Fruit fly (Drosophila melanogaster) whole organism, embryonic: ENCODE measurements around the gene CG32985.

ENCODE experiments used
- Bgb ChIP-seq: fragments of 200-800 bp; sonication (Bioruptor generic); IDR thresholded peaks from 2 replicates; pipeline ENCODE4 v1.3.6; 2022; ENCODE audit warnings: missing biosample characterization, missing genetic modification characterization; ENCODE audit not compliant: partially characterized antibody
- CG10274 ChIP-seq: fragments of 200-800 bp; sonication (Bioruptor generic); optimal IDR thresholded peaks from 3 replicates; lab custom pipeline; 2017; ENCODE audit warnings: missing biosample characterization, mild to moderate bottlenecking, missing genetic modification characterization
- CG10959 ChIP-seq: fragments of 200-800 bp; sonication (Bioruptor generic); IDR thresholded peaks from 2 replicates; pipeline ENCODE4 v1.3.6; 2022; ENCODE audit warnings: missing biosample characterization, missing genetic modification characterization
- CG11560 ChIP-seq: fragments of 200-800 bp; sonication (Bioruptor generic); IDR thresholded peaks from 3 replicates; pipeline ENCODE4 v1.3.6; 2022; ENCODE audit warnings: missing biosample characterization, missing genetic modification characterization
- CG11695 ChIP-seq: fragments of 200-800 bp; sonication (Bioruptor generic); IDR thresholded peaks from 3 replicates; pipeline ENCODE4 v1.3.6; 2022; ENCODE audit warnings: missing biosample characterization, missing genetic modification characterization
- CG12236 ChIP-seq: fragments of 200-800 bp; sonication (Bioruptor generic); optimal IDR thresholded peaks from 2 replicates; lab custom pipeline; 2016; ENCODE audit warnings: missing biosample characterization, missing genetic modification characterization
- CG12744 ChIP-seq: fragments of 200-800 bp; sonication (Bioruptor generic); optimal IDR thresholded peaks from 2 replicates; lab custom pipeline; 2016; ENCODE audit warnings: missing biosample characterization, missing genetic modification characterization
- CG12942 ChIP-seq: fragments of 200-800 bp; sonication (Bioruptor generic); optimal IDR thresholded peaks from 3 replicates; lab custom pipeline; 2016; ENCODE audit warnings: missing biosample characterization, missing genetic modification characterization
- CG14710 ChIP-seq: fragments of 200-800 bp; sonication (Bioruptor generic); optimal IDR thresholded peaks from 3 replicates; lab custom pipeline; 2019; ENCODE audit warnings: missing biosample characterization, mild to moderate bottlenecking, missing genetic modification characterization, moderate library complexity
- CG15479 ChIP-seq: fragments of 200-800 bp; sonication (Bioruptor generic); optimal IDR thresholded peaks from 3 replicates; lab custom pipeline; 2019; ENCODE audit warnings: missing biosample characterization, mild to moderate bottlenecking, missing genetic modification characterization, moderate library complexity
- CG17612 ChIP-seq: fragments of 200-800 bp; sonication (Bioruptor generic); IDR thresholded peaks from 2 replicates; pipeline ENCODE4 v1.3.6; 2022; ENCODE audit warnings: missing biosample characterization, missing genetic modification characterization
- CG17829 ChIP-seq: fragments of 200-800 bp; optimal IDR thresholded peaks from 2 replicates; lab custom pipeline; 2019; ENCODE audit warnings: missing biosample characterization, mild to moderate bottlenecking, missing genetic modification characterization, moderate library complexity
- CG18011 ChIP-seq: fragments of 200-800 bp; sonication (Bioruptor generic); optimal IDR thresholded peaks from 2 replicates; lab custom pipeline; 2017; ENCODE audit warnings: missing biosample characterization, missing genetic modification characterization, mild to moderate bottlenecking, moderate library complexity, missing genotype
- CG1832 ChIP-seq: fragments of 200-800 bp; sonication (Bioruptor generic); optimal IDR thresholded peaks from 2 replicates; lab custom pipeline; 2017; ENCODE audit warnings: missing biosample characterization, mild to moderate bottlenecking, missing genetic modification characterization, inconsistent platforms
- CG2712 ChIP-seq: fragments of 200-800 bp; optimal IDR thresholded peaks from 3 replicates; lab custom pipeline; 2019; ENCODE audit warnings: missing biosample characterization, mild to moderate bottlenecking, missing genetic modification characterization, moderate library complexity
- CG31365 ChIP-seq: fragments of 200-800 bp; sonication (Bioruptor generic); optimal IDR thresholded peaks from 2 replicates; lab custom pipeline; 2018; ENCODE audit warnings: missing biosample characterization, mild to moderate bottlenecking, missing genetic modification characterization
- CG42726 ChIP-seq: fragments of 200-800 bp; sonication (Bioruptor generic); IDR thresholded peaks from 2 replicates; pipeline ENCODE4 v1.3.6; 2022; ENCODE audit warnings: missing biosample characterization, missing genetic modification characterization; ENCODE audit not compliant: partially characterized antibody
- CG43689 ChIP-seq: fragments of 200-800 bp; sonication (Bioruptor generic); IDR thresholded peaks from 2 replicates; pipeline ENCODE4 v1.3.6; 2022; ENCODE audit warnings: missing biosample characterization, missing genetic modification characterization
- CG4820 ChIP-seq: fragments of 200-800 bp; sonication (Bioruptor generic); optimal IDR thresholded peaks from 3 replicates; lab custom pipeline; 2016; ENCODE audit warnings: missing biosample characterization, missing genetic modification characterization
- CG5953 ChIP-seq: fragments of 200-800 bp; sonication (Bioruptor generic); IDR thresholded peaks from 2 replicates; pipeline ENCODE4 v1.3.6; 2022; ENCODE audit warnings: missing biosample characterization, missing genetic modification characterization
- CG7271 ChIP-seq: fragments of 200-800 bp; sonication (Bioruptor generic); optimal IDR thresholded peaks from 2 replicates; lab custom pipeline; 2018; ENCODE audit warnings: missing biosample characterization, mild to moderate bottlenecking, missing genetic modification characterization, moderate library complexity
- CG7963 ChIP-seq: fragments of 200-800 bp; sonication (Bioruptor generic); IDR thresholded peaks from 3 replicates; pipeline ENCODE4 v1.3.6; 2022; ENCODE audit warnings: missing biosample characterization, missing genetic modification characterization; ENCODE audit not compliant: partially characterized antibody
- CG8765 ChIP-seq: fragments of 200-800 bp; sonication (Bioruptor generic); IDR thresholded peaks from 2 replicates; pipeline ENCODE4 v1.3.6; 2022; ENCODE audit warnings: missing biosample characterization, missing genetic modification characterization
- Deaf1 ChIP-seq: fragments of 200-800 bp; optimal IDR thresholded peaks from 3 replicates; lab custom pipeline; 2019; ENCODE audit warnings: missing biosample characterization, mild to moderate bottlenecking, missing genetic modification characterization, moderate library complexity
- Dip3 ChIP-seq: fragments of 200-800 bp; sonication (Bioruptor generic); optimal IDR thresholded peaks from 3 replicates; lab custom pipeline; 2016; ENCODE audit warnings: missing biosample characterization, missing genetic modification characterization
- Dp ChIP-seq: fragments of 200-800 bp; sonication (Bioruptor generic); optimal IDR thresholded peaks from 2 replicates; lab custom pipeline; 2018; ENCODE audit warnings: missing biosample characterization, mild to moderate bottlenecking, missing genetic modification characterization, moderate library complexity
- MESR4 ChIP-seq: fragments of 200-800 bp; sonication (Bioruptor generic); optimal IDR thresholded peaks from 2 replicates; lab custom pipeline; 2018; ENCODE audit warnings: missing biosample characterization, mild to moderate bottlenecking, missing genetic modification characterization, moderate library complexity
- MTF-1 ChIP-seq: fragments of 200-800 bp; sonication (Bioruptor generic); optimal IDR thresholded peaks from 2 replicates; lab custom pipeline; 2018; ENCODE audit warnings: missing biosample characterization, mild to moderate bottlenecking, missing genetic modification characterization, borderline replicate concordance
- NK7.1 ChIP-seq: fragments of 200-800 bp; sonication (Bioruptor generic); optimal IDR thresholded peaks from 3 replicates; lab custom pipeline; 2016; ENCODE audit warnings: missing biosample characterization, missing genetic modification characterization
- Neu2 ChIP-seq: fragments of 200-800 bp; sonication (Bioruptor generic); optimal IDR thresholded peaks from 3 replicates; lab custom pipeline; 2016; ENCODE audit warnings: missing biosample characterization, missing genetic modification characterization, borderline replicate concordance
- Sox100B ChIP-seq: fragments of 200-800 bp; sonication (Bioruptor generic); optimal IDR thresholded peaks from 3 replicates; lab custom pipeline; 2018; ENCODE audit warnings: missing biosample characterization, mild to moderate bottlenecking, missing genetic modification characterization
- az2 ChIP-seq: fragments of 200-800 bp; sonication (Bioruptor generic); optimal IDR thresholded peaks from 3 replicates; lab custom pipeline; 2016; ENCODE audit warnings: missing biosample characterization, missing genetic modification characterization
- btn ChIP-seq: fragments of 200-800 bp; sonication (Bioruptor generic); optimal IDR thresholded peaks from 2 replicates; lab custom pipeline; 2016; ENCODE audit warnings: missing biosample characterization, missing genetic modification characterization
- cato ChIP-seq: fragments of 200-800 bp; sonication (Bioruptor generic); optimal IDR thresholded peaks from 2 replicates; lab custom pipeline; 2016; ENCODE audit warnings: missing biosample characterization, missing genetic modification characterization, borderline replicate concordance
- dmrt99B ChIP-seq: fragments of 200-800 bp; sonication (Bioruptor generic); optimal IDR thresholded peaks from 2 replicates; lab custom pipeline; 2018; ENCODE audit warnings: missing biosample characterization, mild to moderate bottlenecking, missing genetic modification characterization, moderate library complexity
- esg ChIP-seq: fragments of 200-800 bp; sonication (Bioruptor generic); conservative IDR thresholded peaks from 2 replicates; pipeline ENCODE4 v1.3.6; 2022; ENCODE audit warnings: missing biosample characterization, missing genetic modification characterization
- ewg ChIP-seq: fragments of 200-800 bp; sonication (Bioruptor generic); optimal IDR thresholded peaks from 3 replicates; lab custom pipeline; 2017; ENCODE audit warnings: mild to moderate bottlenecking, missing biosample characterization, missing genetic modification reagents, missing genetic modification characterization
- fd64A ChIP-seq: fragments of 200-800 bp; sonication (Bioruptor generic); optimal IDR thresholded peaks from 3 replicates; lab custom pipeline; 2018; ENCODE audit warnings: missing biosample characterization, mild to moderate bottlenecking, missing genetic modification characterization
- hb ChIP-seq: fragments of 200-800 bp; sonication (Bioruptor generic); IDR thresholded peaks from 3 replicates; pipeline ENCODE4 v1.3.6; 2022; ENCODE audit warnings: missing biosample characterization, missing genetic modification characterization; ENCODE audit not compliant: partially characterized antibody
- hth ChIP-seq: fragments of >200 bp; optimal IDR thresholded peaks from 2 replicates; lab custom pipeline; 2017; ENCODE audit warnings: inconsistent platforms
- lab ChIP-seq: fragments of 200-800 bp; sonication (Bioruptor generic); optimal IDR thresholded peaks from 3 replicates; lab custom pipeline; 2017; ENCODE audit warnings: missing biosample characterization, missing genetic modification characterization, mild to moderate bottlenecking, moderate library complexity, missing genetic modification reagents
- luna ChIP-seq: fragments of 200-800 bp; sonication (Bioruptor generic); optimal IDR thresholded peaks from 2 replicates; lab custom pipeline; 2016; ENCODE audit warnings: missing biosample characterization, missing genetic modification characterization
- mld ChIP-seq: fragments of 200-800 bp; sonication (Bioruptor generic); IDR thresholded peaks from 3 replicates; pipeline ENCODE4 v1.3.6; 2022; ENCODE audit warnings: missing biosample characterization, missing genetic modification characterization; ENCODE audit not compliant: partially characterized antibody
- pan ChIP-seq, 4 experiments: fragments of >200 bp in 3 of 4; fragments of 200-800 bp in 1 of 4; sonication (Bioruptor generic) in 1 of 4; optimal IDR thresholded peaks in 3 of 4; IDR thresholded peaks in 1 of 4; 2 replicates each; pipeline versions ENCODE4 v1.3.6 to Lab custom; 2017 to 2022; ENCODE audit warnings: missing biosample characterization in 2 of 4, missing genetic modification characterization in 2 of 4, mixed read lengths in 1 of 4
- pb ChIP-seq: fragments of 200-800 bp; sonication (Bioruptor generic); optimal IDR thresholded peaks from 3 replicates; lab custom pipeline; 2016; ENCODE audit warnings: missing biosample characterization, missing genetic modification characterization
- peb ChIP-seq: fragments of 200-800 bp; sonication (Bioruptor generic); IDR thresholded peaks from 2 replicates; pipeline ENCODE4 v1.3.6; 2022; ENCODE audit warnings: missing biosample characterization, missing genetic modification characterization
- run ChIP-seq: fragments of 200-800 bp; sonication (Bioruptor generic); optimal IDR thresholded peaks from 3 replicates; lab custom pipeline; 2018; ENCODE audit warnings: missing biosample characterization, mild to moderate bottlenecking, missing genetic modification characterization
- sug ChIP-seq: fragments of 200-800 bp; optimal IDR thresholded peaks from 2 replicates; lab custom pipeline; 2019; ENCODE audit warnings: missing biosample characterization, mild to moderate bottlenecking, missing genetic modification characterization, moderate library complexity
- vvl ChIP-seq: fragments of 200-800 bp; sonication (Bioruptor generic); IDR thresholded peaks from 2 replicates; pipeline ENCODE4 v1.3.6; 2022; ENCODE audit warnings: missing biosample characterization, missing genetic modification characterization
- zfh1 ChIP-seq: fragments of 200-800 bp; sonication (Bioruptor generic); IDR thresholded peaks from 3 replicates; pipeline ENCODE4 v1.3.6; 2022; ENCODE audit warnings: missing biosample characterization, missing genetic modification characterization

The CG32985 gene

dm6 chr2L:8937003-8937402, 25.3 kb upstream of the CG32985 start, which contains the start of gene Tsp29Fb (continued):
- no peak for TF ChIP-seq mld
- TF ChIP-seq CG10274 (GFP tag; lab: Kevin White, UChicago) = peak; percentile 11
- TF ChIP-seq CG11695 = peak; percentile 68; the same call in 1 of the 3 replicates
- no peak for TF ChIP-seq pan (optimal IDR thresholded peaks at IDR 0.05; lab: Kevin White, UChicago)
- peak in 1 of 2 experiments; percentile 66 for TF ChIP-seq pan (GFP tag; optimal IDR thresholded peaks at IDR 0.05 in 1 of 2, IDR thresholded peaks at IDR 0.05 in 1 of 2)
- no peak for TF ChIP-seq Dp (GFP tag; lab: Kevin White, UChicago)
- no peak for TF ChIP-seq luna (GFP tag; lab: Kevin White, UChicago)
- TF ChIP-seq CG12942 = peak; percentile 35
- TF ChIP-seq CG31365 (tag; lab: Kevin White, UChicago) = no peak
- no peak for TF ChIP-seq CG7271 (tag; lab: Kevin White, UChicago)
- no peak for TF ChIP-seq btn (GFP tag; lab: Kevin White, UChicago)
- TF ChIP-seq hb = no peak
- TF ChIP-seq vvl (GFP tag; lab: Robert Waterston, UW) = peak; percentile 65
- TF ChIP-seq CG17612 (GFP tag; lab: Robert Waterston, UW) = no peak
- no peak for TF ChIP-seq CG10959
- TF ChIP-seq dmrt99B = peak; percentile 89
- TF ChIP-seq MESR4 (GFP tag; lab: Kevin White, UChicago) = no peak
- TF ChIP-seq CG8765 (GFP tag; lab: Robert Waterston, UW) = no peak
- no peak for TF ChIP-seq NK7.1 (GFP tag; lab: Kevin White, UChicago)
- TF ChIP-seq hth (lab: Kevin White, UChicago) = no peak
- TF ChIP-seq CG17829 (tag; lab: Kevin White, UChicago) = peak; percentile 69
- no peak for TF ChIP-seq zfh1 (GFP tag; lab: Robert Waterston, UW)
- TF ChIP-seq run (tag; lab: Kevin White, UChicago) = peak; percentile 52
- TF ChIP-seq esg = peak; percentile 70
- TF ChIP-seq fd64A (GFP tag; lab: Kevin White, UChicago) = no peak
- no peak for TF ChIP-seq CG12236 (GFP tag; lab: Kevin White, UChicago)
- peak; percentile 23 for TF ChIP-seq CG14710
- no peak for TF ChIP-seq CG43689 (GFP tag; lab: Robert Waterston, UW)
- peak; percentile 47; the same call in 1 of the 2 replicates for TF ChIP-seq CG5953 (GFP tag; lab: Robert Waterston, UW)
- TF ChIP-seq cato = peak; percentile 1
- peak; percentile 37 for TF ChIP-seq ewg
- TF ChIP-seq CG2712 = peak; percentile 73
- peak; percentile 29 for TF ChIP-seq CG12744 (GFP tag; lab: Kevin White, UChicago)
- TF ChIP-seq Dip3 (GFP tag; lab: Kevin White, UChicago) = peak; percentile 65
- TF ChIP-seq MTF-1 (GFP tag; lab: Kevin White, UChicago) = no peak
- TF ChIP-seq peb (GFP tag; lab: Robert Waterston, UW) = no peak
- TF ChIP-seq pb (GFP tag; lab: Kevin White, UChicago) = no peak
- TF ChIP-seq CG15479 (GFP tag; lab: Kevin White, UChicago) = no peak
- peak; percentile 51 for TF ChIP-seq CG4820 (GFP tag; lab: Kevin White, UChicago)
- TF ChIP-seq Sox100B = peak; percentile 77
- TF ChIP-seq CG18011 = peak; percentile 39
- no peak for TF ChIP-seq CG7963 (GFP tag; lab: Robert Waterston, UW)
- TF ChIP-seq Deaf1 (tag; lab: Kevin White, UChicago) = peak; percentile 61
- no peak; the same call in 2 of the 3 replicates for TF ChIP-seq CG11560 (tag; lab: Robert Waterston, UW)
- no peak for TF ChIP-seq CG42726
- peak; percentile 21 for TF ChIP-seq az2 (GFP tag; lab: Kevin White, UChicago)
- TF ChIP-seq sug (tag; lab: Kevin White, UChicago) = peak; percentile 82
- no peak for TF ChIP-seq Bgb
- no peak for TF ChIP-seq CG1832 (GFP tag; lab: Kevin White, UChicago)
- no peak for TF ChIP-seq Neu2 (GFP tag; lab: Kevin White, UChicago)
- peak; percentile 90 for TF ChIP-seq lab (GFP tag; lab: Kevin White, UChicago)
